Worm (Caenorhabditis elegans): Measurements from ENCODE around the gene H06H21.11.

Gene H06H21.11

DNA sequence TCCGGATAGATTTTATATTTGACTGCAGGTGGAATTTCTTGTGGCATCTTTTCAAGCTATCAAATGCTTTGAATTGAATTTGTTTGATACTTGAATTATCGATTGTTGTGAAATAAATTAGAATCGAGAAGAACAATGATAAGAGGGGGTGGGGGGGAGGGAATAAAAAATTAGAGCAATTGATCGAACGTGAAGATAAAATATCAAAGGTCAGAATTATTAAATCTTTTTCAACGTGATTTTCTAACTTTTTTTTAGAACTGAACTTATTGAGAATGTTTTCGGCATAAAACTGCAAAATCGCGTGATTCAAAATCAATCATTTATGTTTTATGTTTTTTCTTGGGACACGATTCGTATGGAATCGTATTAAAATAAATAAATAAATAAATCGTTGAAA, 20.1 kb upstream of the H06H21.11 start, which contains the start of gene mpz-4:
Gene mpz-4 (minus strand): TSS at position 101 of the 400 bp plus-strand sequence.
- TF ChIP-seq tbx-7 (tag; optimal IDR thresholded peaks at IDR 0.05): no peak
- TF ChIP-seq pax-1 (tag; optimal IDR thresholded peaks at IDR 0.05): no peak
- no peak for TF ChIP-seq ztf-16 (tag; optimal IDR thresholded peaks at IDR 0.05)
- no peak for TF ChIP-seq odd-2 (tag; optimal IDR thresholded peaks at IDR 0.05)
- TF ChIP-seq pqm-1 (tag; optimal IDR thresholded peaks at IDR 0.05): no peak
- TF ChIP-seq hlh-13 (GFP tag; optimal IDR thresholded peaks at IDR 0.05): no peak

DNA sequence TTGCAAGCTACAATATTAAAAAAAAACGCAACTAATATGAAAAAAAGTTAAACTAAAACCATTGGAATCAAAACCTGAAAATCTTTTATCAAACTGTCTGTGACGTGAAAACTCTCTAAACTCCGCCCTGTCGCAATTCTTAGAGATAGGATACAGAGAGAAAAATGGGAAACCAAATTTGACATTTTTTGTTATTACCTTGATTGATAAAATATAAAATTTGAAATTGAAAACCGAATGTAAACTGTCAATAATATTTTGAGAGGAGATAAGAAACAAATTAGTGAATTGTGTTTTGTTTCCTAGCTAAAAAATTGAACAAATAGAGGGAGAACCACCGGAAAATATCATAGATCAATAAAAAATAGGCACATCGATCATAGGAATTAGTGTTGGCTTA, 14.7 kb upstream of the H06H21.11 start:
- TF ChIP-seq pqm-1 (tag; optimal IDR thresholded peaks at IDR 0.05) (no peak), ahr-1 (tag; optimal IDR thresholded peaks at IDR 0.05) (no peak), sdc-2 (tag; optimal IDR thresholded peaks at IDR 0.05) (no peak), lin-11 (tag; optimal IDR thresholded peaks at IDR 0.05) (no peak), pha-4 (tag; optimal IDR thresholded peaks at IDR 0.05) (no peak), F13H6.1 (tag; optimal IDR thresholded peaks at IDR 0.05) (no peak), hlh-8 (tag; optimal IDR thresholded peaks at IDR 0.05) (no peak), rnt-1 (tag; optimal IDR thresholded peaks at IDR 0.05) (no peak), ceh-31 (tag; optimal IDR thresholded peaks at IDR 0.05) (no peak), pha-2 (tag; optimal IDR thresholded peaks at IDR 0.05) (no peak), ceh-34 (tag; optimal IDR thresholded peaks at IDR 0.05) (no peak), hlh-6 (tag; optimal IDR thresholded peaks at IDR 0.05) (no peak), zip-5 (tag; optimal IDR thresholded peaks at IDR 0.05) (no peak), ets-4 (tag; optimal IDR thresholded peaks at IDR 0.05) (no peak)

DNA sequence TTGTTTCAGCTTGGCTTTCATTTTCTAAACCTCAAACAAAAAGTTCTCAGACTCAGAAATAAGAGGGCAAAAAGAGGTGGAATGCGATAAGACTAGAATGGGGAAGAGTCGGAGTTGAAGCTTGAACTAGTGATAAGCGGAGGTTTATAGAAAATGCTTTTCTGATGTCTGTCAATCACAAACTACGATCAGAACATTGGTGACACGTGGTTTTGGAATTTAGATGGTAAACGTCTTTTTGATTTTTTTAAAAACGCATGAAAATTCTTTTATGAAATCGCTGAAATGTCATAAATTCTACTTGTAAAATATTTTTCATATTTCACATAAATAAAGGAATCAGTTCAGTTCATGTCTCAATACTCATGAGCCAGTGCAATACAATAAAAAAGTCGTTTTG, 13.9 kb upstream of the H06H21.11 start, which contains the start of gene H06H21.8:
Gene H06H21.8 (minus strand): TSS at position 78 of the 400 bp plus-strand sequence.
- TF ChIP-seq hlh-6 (tag; optimal IDR thresholded peaks at IDR 0.05): no peak
- TF ChIP-seq sox-2 (GFP tag; IDR thresholded peaks at IDR 0.05): no peak
- TF ChIP-seq ceh-22 (tag; optimal IDR thresholded peaks at IDR 0.05): no peak
- TF ChIP-seq ceh-9 (tag; optimal IDR thresholded peaks at IDR 0.05): no peak
- TF ChIP-seq hlh-15 (tag; optimal IDR thresholded peaks at IDR 0.05): no peak
- TF ChIP-seq ceh-2 (tag; optimal IDR thresholded peaks at IDR 0.05): no peak
- no peak for TF ChIP-seq tbx-2 (tag; optimal IDR thresholded peaks at IDR 0.05)
- TF ChIP-seq sox-4 (tag; optimal IDR thresholded peaks at IDR 0.05): no peak
- TF ChIP-seq zip-5 (tag; optimal IDR thresholded peaks at IDR 0.05): no peak
- no peak for TF ChIP-seq sdc-2 (tag; optimal IDR thresholded peaks at IDR 0.05)
- TF ChIP-seq hlh-30 (tag; optimal IDR thresholded peaks at IDR 0.05; ENCODE audit: insufficient read depth): no peak
- TF ChIP-seq npax-4 (tag; optimal IDR thresholded peaks at IDR 0.05): no peak
- no peak for TF ChIP-seq lim-6 (tag; optimal IDR thresholded peaks at IDR 0.05)
- TF ChIP-seq hlh-8 (tag; optimal IDR thresholded peaks at IDR 0.05): no peak
- no peak for TF ChIP-seq fkh-6 (tag; optimal IDR thresholded peaks at IDR 0.05)
- no peak for TF ChIP-seq nfya-1 (tag; optimal IDR thresholded peaks at IDR 0.05)

DNA sequence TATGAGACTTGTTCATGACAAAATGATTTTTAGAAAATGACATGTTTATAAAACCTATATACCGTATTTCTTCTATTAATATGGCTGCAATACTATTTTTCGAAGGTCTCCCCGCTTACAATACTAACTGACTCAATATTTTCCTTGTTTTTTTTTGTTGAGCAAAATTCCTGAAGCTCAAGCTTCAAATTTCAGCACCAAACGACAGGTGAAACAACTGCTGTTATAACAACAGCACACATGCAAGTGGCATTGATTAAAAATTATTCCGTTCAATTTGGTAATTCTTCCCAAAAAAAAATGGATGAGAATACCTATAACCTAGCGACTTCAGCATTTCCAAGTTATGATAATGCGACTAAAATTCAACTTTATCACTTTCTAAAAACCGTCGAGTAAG, 7.1 kb upstream of the H06H21.11 start, which contains the start of gene srw-94:
Gene srw-94 (plus strand): TSS at position 301 of the 400 bp plus-strand sequence.
- TF ChIP-seq pha-2 (tag; optimal IDR thresholded peaks at IDR 0.05) (no peak), che-1 (tag; optimal IDR thresholded peaks at IDR 0.05) (no peak), pag-3 (tag; optimal IDR thresholded peaks at IDR 0.05; ENCODE audit: borderline replicate concordance) (no peak), Y22D7AL.16 (tag; optimal IDR thresholded peaks at IDR 0.05) (no peak)

DNA sequence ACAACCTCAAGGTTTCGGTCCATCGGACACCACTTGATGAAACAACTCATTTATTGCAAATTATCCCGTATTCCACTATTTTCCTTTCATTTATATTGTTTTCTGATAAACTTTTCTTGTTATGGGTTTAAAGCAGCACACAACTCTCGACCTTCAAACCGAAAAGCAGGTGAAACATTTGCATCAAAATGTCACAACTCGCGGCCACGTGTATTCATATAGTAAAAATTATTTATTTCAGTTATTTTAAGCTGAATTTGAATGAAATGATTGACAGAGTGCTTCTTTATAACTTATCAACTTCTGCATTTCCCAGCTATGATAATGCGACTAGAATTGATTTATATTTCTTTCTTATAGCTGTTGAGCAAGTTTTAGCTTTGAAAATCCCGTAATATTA, 4.7 kb upstream of the H06H21.11 start, which contains the start of gene srw-95:
Gene srw-95 (plus strand): TSS at position 213 of the 400 bp plus-strand sequence.
- TF ChIP-seq hlh-30 (tag; optimal IDR thresholded peaks at IDR 0.05; ENCODE audit: insufficient read depth) (no peak), pag-3 (tag; optimal IDR thresholded peaks at IDR 0.05; ENCODE audit: borderline replicate concordance) (no peak), fkh-10 (GFP tag; optimal IDR thresholded peaks at IDR 0.05) (no peak), ref-2 (tag; optimal IDR thresholded peaks at IDR 0.05) (no peak), ttx-3 (tag; optimal IDR thresholded peaks at IDR 0.05) (no peak), eyg-1 (tag; optimal IDR thresholded peaks at IDR 0.05) (no peak), ceh-34 (tag; optimal IDR thresholded peaks at IDR 0.05) (no peak), ztf-16 (tag; optimal IDR thresholded peaks at IDR 0.05) (no peak), dmd-4 (tag; optimal IDR thresholded peaks at IDR 0.05; ENCODE audit: borderline replicate concordance) (no peak), unc-55 (GFP tag; optimal IDR thresholded peaks at IDR 0.05) (no peak), lim-6 (tag; optimal IDR thresholded peaks at IDR 0.05) (no peak), syd-9 (tag; optimal IDR thresholded peaks at IDR 0.05) (no peak), npax-4 (tag; optimal IDR thresholded peaks at IDR 0.05) (no peak), ets-4 (tag; optimal IDR thresholded peaks at IDR 0.05) (no peak), ceh-9 (tag; optimal IDR thresholded peaks at IDR 0.05) (no peak)

All from whole organism, late embryonic.